Fruit fly (Drosophila melanogaster) whole organism, embryonic: Measurements from ENCODE around the gene CG15412.

Experiments used
- CG12071 ChIP-seq: fragments of 200-800 bp; sonication (Bioruptor generic); optimal IDR thresholded peaks from 3 replicates; lab custom pipeline; 2018; ENCODE audit warnings: missing biosample characterization, mild to moderate bottlenecking, missing genetic modification characterization
- CG3281 ChIP-seq: fragments of 200-800 bp; sonication (Bioruptor generic); optimal IDR thresholded peaks from 3 replicates; lab custom pipeline; 2017; ENCODE audit warnings: missing biosample characterization, mild to moderate bottlenecking, missing genetic modification characterization
- CG4854 ChIP-seq: fragments of 200-800 bp; sonication (Bioruptor generic); optimal IDR thresholded peaks from 2 replicates; lab custom pipeline; 2016; ENCODE audit warnings: missing biosample characterization, missing genetic modification characterization, inconsistent platforms
- CG7271 ChIP-seq: fragments of 200-800 bp; sonication (Bioruptor generic); optimal IDR thresholded peaks from 2 replicates; lab custom pipeline; 2018; ENCODE audit warnings: missing biosample characterization, mild to moderate bottlenecking, missing genetic modification characterization, moderate library complexity
- CG8359 ChIP-seq: fragments of 200-800 bp; sonication (Bioruptor generic); optimal IDR thresholded peaks from 2 replicates; lab custom pipeline; 2017; ENCODE audit warnings: missing biosample characterization, mild to moderate bottlenecking, missing genetic modification characterization, borderline replicate concordance
- Nf-YA ChIP-seq: fragments of 200-800 bp; sonication (Bioruptor generic); IDR thresholded peaks from 2 replicates; pipeline ENCODE4 v1.3.6; 2022; ENCODE audit warnings: missing biosample characterization, missing genetic modification characterization
- TFAM ChIP-seq: fragments of 200-800 bp; sonication (Bioruptor generic); optimal IDR thresholded peaks from 2 replicates; lab custom pipeline; 2017; ENCODE audit warnings: missing biosample characterization, missing genetic modification characterization, inconsistent platforms
- Tbp ChIP-seq: fragments of >200 bp; optimal IDR thresholded peaks from 2 replicates; lab custom pipeline; 2018; ENCODE audit warnings: missing biosample characterization, missing genetic modification characterization
- caup ChIP-seq: fragments of 200-800 bp; sonication (Bioruptor generic); optimal IDR thresholded peaks from 3 replicates; lab custom pipeline; 2017; ENCODE audit warnings: missing biosample characterization, mild to moderate bottlenecking, missing genetic modification characterization, moderate library complexity; ENCODE audit not compliant: severe bottlenecking
- danr ChIP-seq: fragments of 200-800 bp; sonication (Bioruptor generic); IDR thresholded peaks from 2 replicates; pipeline ENCODE4 v1.3.6; 2022; ENCODE audit warnings: missing biosample characterization, missing genetic modification characterization
- tgo ChIP-seq: fragments of 200-800 bp; sonication (Bioruptor generic); IDR thresholded peaks from 3 replicates; pipeline ENCODE4 v1.3.6; 2022; ENCODE audit warnings: missing biosample characterization, missing genetic modification characterization

DNA sequence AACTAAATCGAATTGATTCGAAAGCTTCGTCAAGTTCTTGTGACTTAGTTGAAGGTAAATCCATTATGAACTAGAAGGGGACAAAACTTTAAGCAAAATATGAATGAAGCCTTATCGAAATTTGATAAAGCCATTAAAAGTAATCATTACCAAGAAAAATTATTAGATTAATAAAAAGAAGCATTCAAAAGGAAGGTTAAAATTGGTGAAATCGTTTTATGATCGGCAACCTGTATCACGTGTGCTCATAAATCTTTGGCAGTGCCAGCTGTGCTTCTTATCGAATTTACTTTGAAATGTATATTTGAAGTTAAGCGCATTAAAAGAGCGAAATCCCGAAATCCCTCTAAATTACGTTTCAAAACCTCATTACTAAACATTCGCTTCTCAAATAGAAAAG is 13.7 kb downstream of the CG15412 start:
- TF ChIP-seq CG8359 (GFP tag; lab: Kevin White, UChicago): no peak
- TF ChIP-seq Nf-YA (GFP tag; lab: Robert Waterston, UW): no peak
- TF ChIP-seq caup (GFP tag; lab: Kevin White, UChicago): no peak
- no peak for TF ChIP-seq tgo
- no peak for TF ChIP-seq CG4854 (GFP tag; lab: Kevin White, UChicago)
- no peak for TF ChIP-seq CG7271
- TF ChIP-seq CG3281: no peak
- no peak for TF ChIP-seq CG12071 (GFP tag; lab: Kevin White, UChicago)
- TF ChIP-seq danr (GFP tag; lab: Robert Waterston, UW): no peak
- TF ChIP-seq TFAM (GFP tag; lab: Kevin White, UChicago): no peak
- no peak for TF ChIP-seq Tbp (GFP tag; lab: Kevin White, UChicago)
